Fruit fly (Drosophila melanogaster) whole organism, wandering third instar larva: Measurements from ENCODE around the gene bun.
A peak's percentile ranks its signal among the peaks of the same experiment; 100 is the strongest.

ENCODE experiments used
- Abd-B ChIP-seq: fragments of >200 bp; optimal IDR thresholded peaks from 2 replicates; lab custom pipeline; 2017; ENCODE audit warnings: missing biosample characterization, missing genetic modification characterization
- CG32264 ChIP-seq: fragments of 200-800 bp; sonication (Bioruptor generic); optimal IDR thresholded peaks from 2 replicates; lab custom pipeline; 2016; ENCODE audit warnings: missing biosample characterization, missing genetic modification characterization
- CG9705 ChIP-seq: fragments of 200-800 bp; sonication (Bioruptor generic); optimal IDR thresholded peaks from 2 replicates; lab custom pipeline; 2018; ENCODE audit warnings: missing biosample characterization, mild to moderate bottlenecking, missing genetic modification characterization
- CrebA ChIP-seq: fragments of 200-800 bp; sonication (Bioruptor generic); optimal IDR thresholded peaks from 2 replicates; lab custom pipeline; 2016; ENCODE audit warnings: missing biosample characterization, mild to moderate bottlenecking, missing genetic modification characterization, borderline replicate concordance
- Dfd ChIP-seq: fragments of >200 bp; optimal IDR thresholded peaks from 2 replicates; lab custom pipeline; 2017; ENCODE audit warnings: missing biosample characterization, missing genetic modification characterization
- Dif ChIP-seq: fragments of 200-275, 200-300 bp; sonication (Bioruptor generic); optimal IDR thresholded peaks from 2 replicates; lab custom pipeline; 2018; ENCODE audit warnings: missing biosample characterization, missing genetic modification characterization; ENCODE audit not compliant: partially characterized antibody
- GATAd ChIP-seq: sonication (Bioruptor generic); optimal IDR thresholded peaks from 2 replicates; lab custom pipeline; 2016; ENCODE audit warnings: missing biosample characterization, missing genetic modification characterization
- HLH106 ChIP-seq: fragments of 200-800 bp; optimal IDR thresholded peaks from 3 replicates; lab custom pipeline; 2019; ENCODE audit warnings: missing biosample characterization, mild to moderate bottlenecking, missing genetic modification characterization, moderate library complexity
- Hnf4 ChIP-seq: fragments of 200-800 bp; sonication (Bioruptor generic); optimal IDR thresholded peaks from 2 replicates; lab custom pipeline; 2016; ENCODE audit warnings: missing biosample characterization, mild to moderate bottlenecking, missing genetic modification characterization
- Hr78 ChIP-seq: fragments of >200 bp; optimal IDR thresholded peaks from 2 replicates; lab custom pipeline; 2017; ENCODE audit warnings: missing biosample characterization, missing genetic modification characterization
- Hr83 ChIP-seq: fragments of 200-300 bp; sonication (Bioruptor generic); optimal IDR thresholded peaks from 2 replicates; lab custom pipeline; 2016; ENCODE audit warnings: missing biosample characterization, mild to moderate bottlenecking, missing genetic modification characterization, moderate library complexity; ENCODE audit not compliant: poor library complexity, severe bottlenecking
- Jra ChIP-seq: sonication (Bioruptor generic); optimal IDR thresholded peaks from 2 replicates; lab custom pipeline; 2016; ENCODE audit warnings: missing biosample characterization, missing genetic modification characterization
- Mio ChIP-seq: sonication (Bioruptor generic); optimal IDR thresholded peaks from 2 replicates; lab custom pipeline; 2016; ENCODE audit warnings: missing biosample characterization, missing genetic modification characterization
- Myc ChIP-seq: fragments of >200 bp; optimal IDR thresholded peaks from 2 replicates; lab custom pipeline; 2017
- N ChIP-seq: fragments of >200 bp; optimal IDR thresholded peaks from 2 replicates; lab custom pipeline; 2018; ENCODE audit warnings: missing biosample characterization, missing external identifiers, missing genetic modification characterization
- OdsH ChIP-seq: fragments of 200-800 bp; sonication (Bioruptor generic); optimal IDR thresholded peaks from 2 replicates; lab custom pipeline; 2016; ENCODE audit warnings: missing biosample characterization, mild to moderate bottlenecking, missing genetic modification characterization
- Rel ChIP-seq, 2 experiments: fragments of 200-800 bp; sonication (Bioruptor generic) in 1 of 2; optimal IDR thresholded peaks; 2 replicates in 1 of 2; 3 replicates in 1 of 2; lab custom pipeline; 2016 to 2019; ENCODE audit warnings: mild to moderate bottlenecking in 2 of 2, missing biosample characterization in 2 of 2, missing genetic modification characterization in 2 of 2, moderate library complexity in 1 of 2
- Sp1 ChIP-seq: fragments of 200-800 bp; sonication (Bioruptor generic); optimal IDR thresholded peaks from 3 replicates; lab custom pipeline; 2019; ENCODE audit warnings: missing biosample characterization, mild to moderate bottlenecking, missing genetic modification characterization, moderate library complexity
- Vsx2 ChIP-seq: fragments of 200-300, 225-300 bp; sonication (Bioruptor generic); optimal IDR thresholded peaks from 2 replicates; lab custom pipeline; 2018; ENCODE audit warnings: missing biosample characterization, missing genetic modification characterization; ENCODE audit not compliant: partially characterized antibody
- br ChIP-seq: fragments of 200-800 bp; sonication (Bioruptor generic); optimal IDR thresholded peaks from 2 replicates; lab custom pipeline; 2016; ENCODE audit warnings: missing biosample characterization, missing genetic modification characterization
- brk ChIP-seq: fragments of 200-800 bp; sonication (Bioruptor generic); optimal IDR thresholded peaks from 2 replicates; lab custom pipeline; 2016; ENCODE audit warnings: missing biosample characterization, mild to moderate bottlenecking, missing genetic modification characterization
- dl ChIP-seq, 2 experiments: fragments of 175-275, 200-275 bp in 1 of 2; fragments of 200-275 bp in 1 of 2; sonication (Bioruptor generic); optimal IDR thresholded peaks; lab custom pipeline; 2018; ENCODE audit warnings: mild to moderate bottlenecking in 2 of 2, missing biosample characterization in 2 of 2, missing genetic modification characterization in 2 of 2, moderate library complexity in 2 of 2; ENCODE audit not compliant: partially characterized antibody in 2 of 2, insufficient read depth in 1 of 2
- dmrt93B ChIP-seq: fragments of 200-800 bp; sonication (Bioruptor generic); optimal IDR thresholded peaks from 2 replicates; lab custom pipeline; 2018; ENCODE audit warnings: missing biosample characterization, mild to moderate bottlenecking, missing genetic modification characterization
- dsf ChIP-seq: sonication (Bioruptor generic); optimal IDR thresholded peaks from 2 replicates; lab custom pipeline; 2016; ENCODE audit warnings: missing biosample characterization, missing genetic modification characterization, borderline replicate concordance
- ey ChIP-seq: fragments of 200-800 bp; sonication (Bioruptor generic); optimal IDR thresholded peaks from 2 replicates; lab custom pipeline; 2016; ENCODE audit warnings: missing biosample characterization, missing genetic modification characterization
- foxo ChIP-seq, 2 experiments: fragments of 200-800 bp; sonication (Bioruptor generic); optimal IDR thresholded peaks; 2 replicates in 1 of 2; 3 replicates in 1 of 2; lab custom pipeline; 2016 to 2017; ENCODE audit warnings: missing biosample characterization in 2 of 2, missing genetic modification characterization in 2 of 2
- fru ChIP-seq: fragments of 200-800 bp; sonication (Bioruptor generic); optimal IDR thresholded peaks from 3 replicates; lab custom pipeline; 2016; ENCODE audit warnings: missing biosample characterization, mild to moderate bottlenecking, missing genetic modification characterization
- h ChIP-seq: fragments of 200-800 bp; sonication (Bioruptor generic); optimal IDR thresholded peaks from 3 replicates; lab custom pipeline; 2016; ENCODE audit warnings: missing biosample characterization, mild to moderate bottlenecking, missing genetic modification characterization
- jim ChIP-seq: fragments of 175-275, 200-325 bp; sonication (Bioruptor generic); optimal IDR thresholded peaks from 2 replicates; lab custom pipeline; 2016; ENCODE audit warnings: missing biosample characterization, mild to moderate bottlenecking, missing genetic modification characterization
- lola ChIP-seq: fragments of >200 bp; optimal IDR thresholded peaks from 2 replicates; lab custom pipeline; 2017; ENCODE audit warnings: missing biosample characterization, missing genetic modification characterization
- pan ChIP-seq: fragments of >200 bp; optimal IDR thresholded peaks from 2 replicates; lab custom pipeline; 2017
- psq ChIP-seq: fragments of 200-800 bp; sonication (Bioruptor generic); optimal IDR thresholded peaks from 3 replicates; lab custom pipeline; 2017; ENCODE audit warnings: missing biosample characterization, mild to moderate bottlenecking, missing genetic modification characterization, moderate library complexity
- rgr ChIP-seq: fragments of 200-800 bp; sonication (Bioruptor generic); optimal IDR thresholded peaks from 3 replicates; lab custom pipeline; 2016; ENCODE audit warnings: missing biosample characterization, mild to moderate bottlenecking, missing genetic modification characterization
- sage ChIP-seq: fragments of 200-800 bp; sonication (Bioruptor generic); optimal IDR thresholded peaks from 2 replicates; lab custom pipeline; 2016; ENCODE audit warnings: missing biosample characterization, mild to moderate bottlenecking, missing genetic modification characterization
- sv ChIP-seq: fragments of 200-800 bp; sonication (Bioruptor generic); optimal IDR thresholded peaks from 3 replicates; lab custom pipeline; 2016; ENCODE audit warnings: missing biosample characterization, missing genetic modification characterization
- tai ChIP-seq: sonication (Bioruptor generic); optimal IDR thresholded peaks from 2 replicates; lab custom pipeline; 2016; ENCODE audit warnings: missing biosample characterization, missing genetic modification characterization
- usp ChIP-seq: fragments of >200 bp; optimal IDR thresholded peaks from 2 replicates; lab custom pipeline; 2017; ENCODE audit warnings: missing biosample characterization, missing genetic modification characterization
- woc ChIP-seq: sonication (Bioruptor generic); optimal IDR thresholded peaks from 2 replicates; lab custom pipeline; 2016; ENCODE audit warnings: missing biosample characterization, mild to moderate bottlenecking, missing genetic modification characterization

bun gene

dm6 chr2L:12520780-12521526 is 25.5 kb downstream of the bun start:
- no peak for TF ChIP-seq ey (GFP tag; lab: Kevin White, UChicago)
- no peak for TF ChIP-seq HLH106 (tag; lab: Kevin White, UChicago)
- no peak for TF ChIP-seq CG32264
- no peak for TF ChIP-seq GATAd (GFP tag; lab: Kevin White, UChicago)
- TF ChIP-seq Abd-B (GFP tag; lab: Kevin White, UChicago) = no peak
- no peak for TF ChIP-seq jim
- TF ChIP-seq Mio = no peak
- no peak for TF ChIP-seq Dfd (GFP tag; lab: Kevin White, UChicago)
- TF ChIP-seq CrebA (GFP tag; lab: Kevin White, UChicago) = no peak
- no peak for TF ChIP-seq dmrt93B (GFP tag; lab: Kevin White, UChicago)
- no peak for TF ChIP-seq Sp1 (GFP tag; lab: Kevin White, UChicago)
- TF ChIP-seq pan = no peak
- TF ChIP-seq fru = no peak
- no peak for TF ChIP-seq rgr (GFP tag; lab: Kevin White, UChicago)
- TF ChIP-seq lola (GFP tag; lab: Kevin White, UChicago) = no peak
- no peak for TF ChIP-seq Hr78 (GFP tag; lab: Kevin White, UChicago)
- TF ChIP-seq Rel (GFP tag; optimal IDR thresholded peaks at IDR 0.05; lab: Kevin White, UChicago) = no peak
- peak; percentile 53 for TF ChIP-seq Rel (tag; optimal IDR thresholded peaks at IDR 0.05; lab: Kevin White, UChicago)
- TF ChIP-seq OdsH (GFP tag; lab: Kevin White, UChicago) = no peak
- TF ChIP-seq brk (GFP tag; lab: Kevin White, UChicago) = no peak
- TF ChIP-seq br = no peak
- TF ChIP-seq psq (GFP tag; lab: Kevin White, UChicago) = peak; percentile 77
- TF ChIP-seq h (GFP tag; lab: Kevin White, UChicago) = peak; percentile 13
- no peak for TF ChIP-seq CG9705 (GFP tag; lab: Kevin White, UChicago)
- no peak for TF ChIP-seq Vsx2 (GFP tag; lab: Kevin White, UChicago)
- TF ChIP-seq dl (GFP tag; optimal IDR thresholded peaks at IDR 0.05; lab: Kevin White, UChicago; ENCODE audit: insufficient read depth in 1 of 2, partially characterized antibody in 2 of 2) = peak; percentile 18 to 45
- TF ChIP-seq Jra = no peak
- TF ChIP-seq usp (GFP tag; lab: Kevin White, UChicago) = no peak
- no peak for TF ChIP-seq N (GFP tag; lab: Kevin White, UChicago)
- no peak for TF ChIP-seq Hr83
- no peak for TF ChIP-seq foxo (GFP tag; optimal IDR thresholded peaks at IDR 0.05; lab: Kevin White, UChicago)
- no peak for TF ChIP-seq Myc (lab: Kevin White, UChicago)
- no peak for TF ChIP-seq dsf
- TF ChIP-seq tai = no peak
- TF ChIP-seq woc (GFP tag; lab: Kevin White, UChicago) = no peak
- TF ChIP-seq sage = no peak
- TF ChIP-seq Hnf4 (GFP tag; lab: Kevin White, UChicago) = no peak
- peak; percentile 52 for TF ChIP-seq Dif (GFP tag; lab: Kevin White, UChicago)
- TF ChIP-seq sv (GFP tag; lab: Kevin White, UChicago) = no peak

DNA sequence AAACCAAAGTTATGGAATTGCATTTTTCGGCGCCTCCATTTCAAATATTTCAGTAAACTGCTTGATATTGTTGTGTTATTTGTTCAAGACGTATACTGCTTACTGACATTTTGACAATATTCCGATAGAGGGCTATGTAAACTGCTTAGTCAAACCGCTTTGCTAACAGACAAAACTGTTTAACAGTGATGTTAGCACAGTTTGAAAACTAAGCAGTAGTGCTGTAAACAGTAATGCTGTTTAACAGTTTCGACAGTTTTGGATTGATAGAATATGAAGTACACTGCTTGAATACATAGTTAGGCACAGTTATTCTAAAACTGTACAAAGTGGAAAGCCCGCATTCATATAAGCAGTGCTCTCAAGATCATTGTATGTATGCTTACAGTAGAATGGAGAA is 26.2 kb downstream of the bun start:
- TF ChIP-seq Rel (GFP tag; optimal IDR thresholded peaks at IDR 0.05; lab: Kevin White, UChicago) (no peak), Rel (tag; optimal IDR thresholded peaks at IDR 0.05; lab: Kevin White, UChicago) (no peak), dsf (no peak), Hnf4 (GFP tag; lab: Kevin White, UChicago) (no peak), tai (no peak), N (GFP tag; lab: Kevin White, UChicago) (peak; percentile 50), fru (no peak), Sp1 (GFP tag; lab: Kevin White, UChicago) (no peak), HLH106 (tag; lab: Kevin White, UChicago) (no peak), Myc (lab: Kevin White, UChicago) (peak; percentile 94), br (no peak)
